Fruit fly (Drosophila melanogaster) whole organism, embryonic: ENCODE results near the gene Arpc1.
A peak's percentile ranks its signal among the peaks of the same experiment; 100 is the strongest.

Experiments used
- BEAF-32 ChIP-seq: fragments of 200-800 bp; sonication (Bioruptor generic); optimal IDR thresholded peaks from 3 replicates; lab custom pipeline; 2017; ENCODE audit warnings: missing biosample characterization, missing genetic modification characterization, mild to moderate bottlenecking, moderate library complexity, missing genetic modification reagents
- CG1024 ChIP-seq: fragments of 200-800 bp; sonication (Bioruptor generic); IDR thresholded peaks from 2 replicates; pipeline ENCODE4 v1.3.6; 2022; ENCODE audit warnings: missing biosample characterization, missing genetic modification characterization
- CG10274 ChIP-seq: fragments of 200-800 bp; sonication (Bioruptor generic); optimal IDR thresholded peaks from 3 replicates; lab custom pipeline; 2017; ENCODE audit warnings: missing biosample characterization, mild to moderate bottlenecking, missing genetic modification characterization
- CG10431 ChIP-seq: fragments of 200-800 bp; sonication (Bioruptor generic); optimal IDR thresholded peaks from 3 replicates; lab custom pipeline; 2018; ENCODE audit warnings: missing biosample characterization, mild to moderate bottlenecking, missing genetic modification characterization
- CG10565 ChIP-seq: fragments of 200-800 bp; sonication (Bioruptor generic); optimal IDR thresholded peaks from 3 replicates; lab custom pipeline; 2016; ENCODE audit warnings: missing biosample characterization, mild to moderate bottlenecking, missing genetic modification characterization
- CG11398 ChIP-seq: fragments of 200-800 bp; sonication (Bioruptor generic); optimal IDR thresholded peaks from 2 replicates; lab custom pipeline; 2016; ENCODE audit warnings: missing biosample characterization, missing genetic modification characterization
- CG12299 ChIP-seq: fragments of 200-800 bp; sonication (Bioruptor generic); optimal IDR thresholded peaks from 2 replicates; lab custom pipeline; 2018; ENCODE audit warnings: missing biosample characterization, mild to moderate bottlenecking, missing genetic modification characterization
- CG13287 ChIP-seq: fragments of 200-800 bp; sonication (Bioruptor generic); IDR thresholded peaks from 2 replicates; pipeline ENCODE4 v1.3.6; 2022; ENCODE audit warnings: missing biosample characterization, missing genetic modification characterization; ENCODE audit not compliant: partially characterized antibody
- CG15011 ChIP-seq: fragments of 200-800 bp; sonication (Bioruptor generic); optimal IDR thresholded peaks from 3 replicates; lab custom pipeline; 2018; ENCODE audit warnings: missing biosample characterization, mild to moderate bottlenecking, missing genetic modification characterization
- CG1529 ChIP-seq: fragments of 200-800 bp; sonication (Bioruptor generic); optimal IDR thresholded peaks from 3 replicates; lab custom pipeline; 2018; ENCODE audit warnings: missing biosample characterization, missing genetic modification characterization
- CG15514 ChIP-seq: fragments of 200-800 bp; sonication (Bioruptor generic); optimal IDR thresholded peaks from 3 replicates; lab custom pipeline; 2017; ENCODE audit warnings: missing biosample characterization, missing genetic modification characterization, mild to moderate bottlenecking, moderate library complexity, missing genetic modification reagents
- CG16815 ChIP-seq: fragments of 200-800 bp; sonication (Bioruptor generic); optimal IDR thresholded peaks from 3 replicates; lab custom pipeline; 2017; ENCODE audit warnings: missing biosample characterization, mild to moderate bottlenecking, missing genetic modification characterization
- CG2116 ChIP-seq: fragments of 200-800 bp; sonication (Bioruptor generic); optimal IDR thresholded peaks from 3 replicates; lab custom pipeline; 2018; ENCODE audit warnings: missing biosample characterization, mild to moderate bottlenecking, missing genetic modification characterization
- CG33213 ChIP-seq: fragments of 200-800 bp; sonication (Bioruptor generic); optimal IDR thresholded peaks from 3 replicates; lab custom pipeline; 2016; ENCODE audit warnings: missing biosample characterization, missing genetic modification characterization
- CG34422 ChIP-seq: fragments of 200-800 bp; sonication (Bioruptor generic); IDR thresholded peaks from 3 replicates; pipeline ENCODE4 v1.3.6; 2022; ENCODE audit warnings: missing biosample characterization, missing genetic modification characterization
- CG4424 ChIP-seq: fragments of 200-800 bp; sonication (Bioruptor generic); optimal IDR thresholded peaks from 3 replicates; lab custom pipeline; 2016; ENCODE audit warnings: missing biosample characterization, missing genetic modification characterization
- CG4617 ChIP-seq: fragments of 200-800 bp; sonication (Bioruptor generic); optimal IDR thresholded peaks from 3 replicates; lab custom pipeline; 2016; ENCODE audit warnings: missing biosample characterization, missing genetic modification characterization, borderline replicate concordance
- CG6272 ChIP-seq: fragments of 200-800 bp; sonication (Bioruptor generic); IDR thresholded peaks from 2 replicates; pipeline ENCODE4 v1.3.6; 2022; ENCODE audit warnings: missing biosample characterization, missing genetic modification characterization
- CG6854 ChIP-seq: fragments of 200-800 bp; sonication (Bioruptor generic); optimal IDR thresholded peaks from 3 replicates; lab custom pipeline; 2017; ENCODE audit warnings: missing biosample characterization, mild to moderate bottlenecking, missing genetic modification characterization
- CG8765 ChIP-seq: fragments of 200-800 bp; sonication (Bioruptor generic); IDR thresholded peaks from 2 replicates; pipeline ENCODE4 v1.3.6; 2022; ENCODE audit warnings: missing biosample characterization, missing genetic modification characterization
- CG8924 ChIP-seq: fragments of 200-800 bp; optimal IDR thresholded peaks from 3 replicates; lab custom pipeline; 2019; ENCODE audit warnings: missing biosample characterization, mild to moderate bottlenecking, missing genetic modification characterization, moderate library complexity
- CG9437 ChIP-seq: fragments of 200-800 bp; sonication (Bioruptor generic); optimal IDR thresholded peaks from 2 replicates; lab custom pipeline; 2018; ENCODE audit warnings: missing biosample characterization, mild to moderate bottlenecking, missing genetic modification characterization
- CG9817 ChIP-seq: fragments of 200-800 bp; sonication (Bioruptor generic); optimal IDR thresholded peaks from 2 replicates; lab custom pipeline; 2018; ENCODE audit warnings: missing biosample characterization, mild to moderate bottlenecking, missing genetic modification characterization, moderate library complexity
- E2f2 ChIP-seq: fragments of 200-800 bp; sonication (Bioruptor generic); IDR thresholded peaks from 2 replicates; pipeline ENCODE4 v1.3.6; 2022; ENCODE audit warnings: missing biosample characterization, missing genetic modification characterization
- H2.0 ChIP-seq: fragments of 200-800 bp; sonication (Bioruptor generic); IDR thresholded peaks from 2 replicates; pipeline ENCODE4 v1.3.6; 2022; ENCODE audit warnings: missing biosample characterization, missing genetic modification characterization
- HmgZ ChIP-seq: fragments of 200-800 bp; sonication (Bioruptor generic); optimal IDR thresholded peaks from 2 replicates; lab custom pipeline; 2018; ENCODE audit warnings: missing biosample characterization, mild to moderate bottlenecking, missing genetic modification characterization
- Lhr ChIP-seq: fragments of 200-800 bp; sonication (Bioruptor generic); optimal IDR thresholded peaks from 3 replicates; lab custom pipeline; 2017; ENCODE audit warnings: mild to moderate bottlenecking, missing biosample characterization, missing genetic modification reagents, missing genetic modification characterization
- MESR4 ChIP-seq: fragments of 200-800 bp; sonication (Bioruptor generic); optimal IDR thresholded peaks from 2 replicates; lab custom pipeline; 2018; ENCODE audit warnings: missing biosample characterization, mild to moderate bottlenecking, missing genetic modification characterization, moderate library complexity
- Meics ChIP-seq: fragments of 200-800 bp; sonication (Bioruptor generic); optimal IDR thresholded peaks from 2 replicates; lab custom pipeline; 2017; ENCODE audit warnings: missing biosample characterization, mild to moderate bottlenecking, missing genetic modification characterization
- Mes4 ChIP-seq: fragments of 200-800 bp; sonication (Bioruptor generic); optimal IDR thresholded peaks from 2 replicates; lab custom pipeline; 2016; ENCODE audit warnings: missing biosample characterization, missing genetic modification characterization
- Neu2 ChIP-seq: fragments of 200-800 bp; sonication (Bioruptor generic); optimal IDR thresholded peaks from 3 replicates; lab custom pipeline; 2016; ENCODE audit warnings: missing biosample characterization, missing genetic modification characterization, borderline replicate concordance
- Sry-β ChIP-seq: fragments of 200-800 bp; sonication (Bioruptor generic); optimal IDR thresholded peaks from 2 replicates; lab custom pipeline; 2018; ENCODE audit warnings: missing biosample characterization, mild to moderate bottlenecking, missing genetic modification characterization, moderate library complexity
- Stat92E ChIP-seq, 3 experiments: fragments of >200 bp in 2 of 3; fragments of 200-800 bp in 1 of 3; sonication (Bioruptor generic) in 1 of 3; optimal IDR thresholded peaks; 2 replicates each; lab custom pipeline; 2017 to 2019; ENCODE audit warnings: missing biosample characterization in 3 of 3, missing genetic modification characterization in 3 of 3, mild to moderate bottlenecking in 1 of 3, moderate library complexity in 1 of 3
- Taf1 ChIP-seq: fragments of 200-800 bp; sonication (Bioruptor generic); IDR thresholded peaks from 2 replicates; pipeline ENCODE4 v1.3.6; 2022; ENCODE audit warnings: missing biosample characterization, missing genetic modification characterization
- Tbp ChIP-seq: fragments of >200 bp; optimal IDR thresholded peaks from 2 replicates; lab custom pipeline; 2018; ENCODE audit warnings: missing biosample characterization, missing genetic modification characterization
- YL-1 ChIP-seq: fragments of 200-800 bp; sonication (Bioruptor generic); optimal IDR thresholded peaks from 3 replicates; lab custom pipeline; 2017; ENCODE audit warnings: missing biosample characterization, mild to moderate bottlenecking, missing genetic modification characterization
- amos ChIP-seq: fragments of 200-800 bp; sonication (Bioruptor generic); IDR thresholded peaks from 2 replicates; pipeline ENCODE4 v1.3.6; 2022; ENCODE audit warnings: missing biosample characterization, missing genetic modification characterization; ENCODE audit not compliant: partially characterized antibody
- ato ChIP-seq: fragments of 200-800 bp; sonication (Bioruptor generic); IDR thresholded peaks from 2 replicates; pipeline ENCODE4 v1.3.6; 2022; ENCODE audit warnings: missing biosample characterization, missing genetic modification characterization; ENCODE audit not compliant: partially characterized antibody
- bbx ChIP-seq: fragments of 200-800 bp; sonication (Bioruptor generic); IDR thresholded peaks from 2 replicates; pipeline ENCODE4 v1.3.6; 2022; ENCODE audit warnings: missing biosample characterization, missing genetic modification characterization; ENCODE audit not compliant: partially characterized antibody
- dan ChIP-seq: fragments of 200-800 bp; sonication (Bioruptor generic); IDR thresholded peaks from 2 replicates; pipeline ENCODE4 v1.3.6; 2022; ENCODE audit warnings: missing biosample characterization, missing genetic modification characterization
- en ChIP-seq: fragments of 200-800 bp; sonication (Bioruptor generic); optimal IDR thresholded peaks from 2 replicates; lab custom pipeline; 2016; ENCODE audit warnings: missing biosample characterization, missing genetic modification characterization
- gfzf ChIP-seq: fragments of 200-800 bp; sonication (Bioruptor generic); optimal IDR thresholded peaks from 2 replicates; lab custom pipeline; 2016; ENCODE audit warnings: missing biosample characterization, mild to moderate bottlenecking, missing genetic modification characterization, moderate library complexity
- kay ChIP-seq: fragments of 200-800 bp; sonication (Bioruptor generic); optimal IDR thresholded peaks from 2 replicates; lab custom pipeline; 2016; ENCODE audit warnings: missing biosample characterization, missing genetic modification characterization
- kni ChIP-seq: fragments of 200-800 bp; sonication (Bioruptor generic); optimal IDR thresholded peaks from 3 replicates; lab custom pipeline; 2017; ENCODE audit warnings: mild to moderate bottlenecking, missing biosample characterization, missing genetic modification reagents, missing genetic modification characterization
- prd ChIP-seq, 3 experiments: fragments of >200 bp in 2 of 3; fragments of 200-800 bp in 1 of 3; sonication (Bioruptor generic) in 1 of 3; optimal IDR thresholded peaks in 2 of 3; IDR thresholded peaks in 1 of 3; 2 replicates in 2 of 3; 3 replicates in 1 of 3; pipeline versions ENCODE4 v1.3.6 to Lab custom; 2017 to 2022; ENCODE audit warnings: missing biosample characterization in 1 of 3, missing genetic modification characterization in 1 of 3
- pros ChIP-seq: fragments of 200-800 bp; sonication (Bioruptor generic); optimal IDR thresholded peaks from 3 replicates; lab custom pipeline; 2019; ENCODE audit warnings: missing biosample characterization, mild to moderate bottlenecking, missing genetic modification characterization, moderate library complexity
- pzg ChIP-seq: fragments of 200-800 bp; sonication (Bioruptor generic); optimal IDR thresholded peaks from 3 replicates; lab custom pipeline; 2018; ENCODE audit warnings: missing biosample characterization, mild to moderate bottlenecking, missing genetic modification characterization, moderate library complexity
- scrt ChIP-seq: fragments of 200-800 bp; sonication (Bioruptor generic); optimal IDR thresholded peaks from 2 replicates; lab custom pipeline; 2018; ENCODE audit warnings: missing biosample characterization, mild to moderate bottlenecking, missing genetic modification characterization, moderate library complexity
- slou ChIP-seq: fragments of 200-800 bp; sonication (Bioruptor generic); optimal IDR thresholded peaks from 3 replicates; lab custom pipeline; 2016; ENCODE audit warnings: missing biosample characterization, missing genetic modification characterization
- wdn ChIP-seq: fragments of 200-800 bp; sonication (Bioruptor generic); IDR thresholded peaks from 2 replicates; pipeline ENCODE4 v1.3.6; 2022; ENCODE audit warnings: missing biosample characterization, missing genetic modification characterization

The Arpc1 gene

DNA sequence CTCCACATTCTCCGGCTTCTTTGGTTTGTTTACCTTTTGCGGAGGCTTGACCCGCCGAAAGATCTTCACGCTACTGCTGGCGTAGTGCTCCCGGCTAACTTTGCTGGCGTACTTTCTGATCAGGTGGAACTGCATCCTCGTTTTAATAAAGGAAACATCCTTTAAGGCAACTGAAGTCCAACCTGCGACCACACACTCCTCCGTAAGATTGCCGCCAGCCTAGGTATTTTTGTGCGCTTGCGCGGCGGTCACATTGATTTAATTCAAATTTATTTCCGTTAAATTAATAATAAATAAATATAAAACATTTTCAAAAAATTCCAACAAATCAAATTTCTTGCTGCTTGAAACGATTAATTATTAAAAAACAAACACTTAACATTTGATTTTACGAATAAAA, 2.0 kb downstream of the Arpc1 start, which contains the start of gene PolG1 (continued):
- TF ChIP-seq CG34422 (GFP tag; lab: Robert Waterston, UW) (no peak), CG10565 (GFP tag; lab: Kevin White, UChicago) (no peak), kni (GFP tag; lab: Kevin White, UChicago) (no peak), CG15011 (GFP tag; lab: Kevin White, UChicago) (no peak), YL-1 (GFP tag; lab: Kevin White, UChicago) (peak; percentile 24), Meics (GFP tag; lab: Kevin White, UChicago) (no peak), amos (GFP tag; lab: Robert Waterston, UW) (0 out of 2 replicates have a peak, but pooled peaks have one; percentile 8), H2.0 (no peak), pros (GFP tag; lab: Kevin White, UChicago) (no peak), CG11398 (GFP tag; lab: Kevin White, UChicago) (no peak), en (no peak), Mes4 (GFP tag; lab: Kevin White, UChicago) (no peak), Stat92E (GFP tag; optimal IDR thresholded peaks at IDR 0.05; lab: Kevin White, UChicago) (no peak), CG2116 (GFP tag; lab: Kevin White, UChicago) (peak; percentile 12), ato (GFP tag; lab: Robert Waterston, UW) (no peak), CG10274 (no peak), CG1024 (GFP tag; lab: Robert Waterston, UW) (no peak), prd (optimal IDR thresholded peaks at IDR 0.05; lab: Kevin White, UChicago) (no peak), prd (GFP tag; IDR thresholded peaks at IDR 0.05; lab: Robert Waterston, UW) (no peak), Neu2 (GFP tag; lab: Kevin White, UChicago) (no peak), wdn (no peak), CG6272 (GFP tag; lab: Robert Waterston, UW) (no peak), E2f2 (peak; percentile 31), CG33213 (GFP tag; lab: Kevin White, UChicago) (no peak), CG16815 (no peak), CG4617 (GFP tag; lab: Kevin White, UChicago) (peak; percentile 22), Tbp (GFP tag; lab: Kevin White, UChicago) (no peak), CG1529 (GFP tag; lab: Kevin White, UChicago) (no peak), CG8765 (no peak), MESR4 (GFP tag; lab: Kevin White, UChicago) (peak; percentile 14), CG9437 (GFP tag; lab: Kevin White, UChicago) (no peak), gfzf (GFP tag; lab: Kevin White, UChicago) (peak; percentile 66), pzg (GFP tag; lab: Kevin White, UChicago) (peak; percentile 29), CG4424 (GFP tag; lab: Kevin White, UChicago) (no peak), dan (no peak), kay (GFP tag; lab: Kevin White, UChicago) (no peak), CG13287 (GFP tag; lab: Robert Waterston, UW) (peak; percentile 28; the same call in 1 of the 2 replicates), Sry-β (GFP tag; lab: Kevin White, UChicago) (no peak), CG6854 (GFP tag; lab: Kevin White, UChicago) (no peak), Taf1 (GFP tag; lab: Robert Waterston, UW) (no peak), bbx (GFP tag; lab: Robert Waterston, UW) (no peak), scrt (GFP tag; lab: Kevin White, UChicago) (no peak), slou (no peak), CG12299 (tag; lab: Kevin White, UChicago) (no peak), Lhr (GFP tag; lab: Kevin White, UChicago) (no peak), CG10431 (GFP tag; lab: Kevin White, UChicago) (no peak), CG9817 (no peak), HmgZ (tag; lab: Kevin White, UChicago) (no peak), CG8924 (tag; lab: Kevin White, UChicago) (no peak), BEAF-32 (GFP tag; lab: Kevin White, UChicago) (peak; percentile 28), CG15514 (GFP tag; lab: Kevin White, UChicago) (no peak)
